Fruit fly (Drosophila melanogaster) Kc167 (cell line): ENCODE results near the gene CG17169.

Source experiments
- insv ChIP-seq: fragments of >200 bp; optimal IDR thresholded peaks from 3 replicates; lab custom pipeline; 2018; ENCODE audit warnings: missing external identifiers
- psq ChIP-seq: fragments of >200 bp; optimal IDR thresholded peaks from 2 replicates; lab custom pipeline; 2017; ENCODE audit warnings: missing external identifiers

- no peak for TF ChIP-seq insv (lab: Kevin White, UChicago)
- TF ChIP-seq psq (lab: Kevin White, UChicago) = no peak
These were observed 6.8 kb downstream of the CG17169 start for dm6 chrX:23091289-23091688.
